Fruit fly (Drosophila melanogaster) whole organism, embryonic: ENCODE measurements around the gene Tmtc4.

ENCODE experiments used
- Atf-2 ChIP-seq: fragments of 200-800 bp; sonication (Bioruptor generic); optimal IDR thresholded peaks from 2 replicates; lab custom pipeline; 2016; ENCODE audit warnings: missing biosample characterization, missing genetic modification characterization
- B-H2 ChIP-seq: fragments of 200-800 bp; sonication (Bioruptor generic); optimal IDR thresholded peaks from 2 replicates; lab custom pipeline; 2018; ENCODE audit warnings: missing biosample characterization, mild to moderate bottlenecking, missing genetic modification characterization
- BEAF-32 ChIP-seq: fragments of 200-800 bp; sonication (Bioruptor generic); optimal IDR thresholded peaks from 3 replicates; lab custom pipeline; 2017; ENCODE audit warnings: missing biosample characterization, missing genetic modification characterization, mild to moderate bottlenecking, moderate library complexity, missing genetic modification reagents
- Bgb ChIP-seq: fragments of 200-800 bp; sonication (Bioruptor generic); IDR thresholded peaks from 2 replicates; pipeline ENCODE4 v1.3.6; 2022; ENCODE audit warnings: missing biosample characterization, missing genetic modification characterization; ENCODE audit not compliant: partially characterized antibody
- C15 ChIP-seq: fragments of 200-800 bp; sonication (Bioruptor generic); IDR thresholded peaks from 3 replicates; pipeline ENCODE4 v1.3.6; 2022; ENCODE audit warnings: missing biosample characterization, missing genetic modification characterization
- CG10274 ChIP-seq: fragments of 200-800 bp; sonication (Bioruptor generic); optimal IDR thresholded peaks from 3 replicates; lab custom pipeline; 2017; ENCODE audit warnings: missing biosample characterization, mild to moderate bottlenecking, missing genetic modification characterization
- CG10959 ChIP-seq: fragments of 200-800 bp; sonication (Bioruptor generic); IDR thresholded peaks from 2 replicates; pipeline ENCODE4 v1.3.6; 2022; ENCODE audit warnings: missing biosample characterization, missing genetic modification characterization
- CG11696 ChIP-seq: fragments of 200-800 bp; sonication (Bioruptor generic); IDR thresholded peaks from 2 replicates; pipeline ENCODE4 v1.3.6; 2022; ENCODE audit warnings: missing biosample characterization, missing genetic modification characterization
- CG13287 ChIP-seq: fragments of 200-800 bp; sonication (Bioruptor generic); IDR thresholded peaks from 2 replicates; pipeline ENCODE4 v1.3.6; 2022; ENCODE audit warnings: missing biosample characterization, missing genetic modification characterization; ENCODE audit not compliant: partially characterized antibody
- CG16815 ChIP-seq: fragments of 200-800 bp; sonication (Bioruptor generic); optimal IDR thresholded peaks from 3 replicates; lab custom pipeline; 2017; ENCODE audit warnings: missing biosample characterization, mild to moderate bottlenecking, missing genetic modification characterization
- CG18476 ChIP-seq: fragments of 200-800 bp; sonication (Bioruptor generic); optimal IDR thresholded peaks from 2 replicates; lab custom pipeline; 2016; ENCODE audit warnings: missing biosample characterization, mild to moderate bottlenecking, missing genetic modification characterization
- CG2678 ChIP-seq: fragments of 200-800 bp; sonication (Bioruptor generic); optimal IDR thresholded peaks from 3 replicates; lab custom pipeline; 2019; ENCODE audit warnings: missing biosample characterization, mild to moderate bottlenecking, missing genetic modification characterization, moderate library complexity
- CG2875 ChIP-seq: fragments of 200-800 bp; sonication (Bioruptor generic); optimal IDR thresholded peaks from 2 replicates; lab custom pipeline; 2017; ENCODE audit warnings: missing biosample characterization, mild to moderate bottlenecking, missing genetic modification characterization, missing genetic modification reagents
- CG30431 ChIP-seq: fragments of 200-800 bp; sonication (Bioruptor generic); optimal IDR thresholded peaks from 2 replicates; lab custom pipeline; 2017; ENCODE audit warnings: missing biosample characterization, missing genetic modification characterization
- CG4404 ChIP-seq: fragments of 200-800 bp; sonication (Bioruptor generic); IDR thresholded peaks from 2 replicates; pipeline ENCODE4 v1.3.6; 2022; ENCODE audit warnings: missing biosample characterization, missing genetic modification characterization
- CG4707 ChIP-seq: fragments of 200-800 bp; sonication (Bioruptor generic); optimal IDR thresholded peaks from 2 replicates; lab custom pipeline; 2018; ENCODE audit warnings: missing biosample characterization, mild to moderate bottlenecking, missing genetic modification characterization, moderate library complexity
- CG6854 ChIP-seq: fragments of 200-800 bp; sonication (Bioruptor generic); optimal IDR thresholded peaks from 3 replicates; lab custom pipeline; 2017; ENCODE audit warnings: missing biosample characterization, mild to moderate bottlenecking, missing genetic modification characterization
- CG7745 ChIP-seq: fragments of 200-800 bp; sonication (Bioruptor generic); optimal IDR thresholded peaks from 2 replicates; lab custom pipeline; 2018; ENCODE audit warnings: missing biosample characterization, mild to moderate bottlenecking, missing genetic modification characterization, moderate library complexity
- Dad ChIP-seq: fragments of 200-800 bp; sonication (Bioruptor generic); optimal IDR thresholded peaks from 3 replicates; lab custom pipeline; 2016; ENCODE audit warnings: missing biosample characterization, missing genetic modification characterization
- Dbx ChIP-seq: fragments of 200-800 bp; sonication (Bioruptor generic); IDR thresholded peaks from 3 replicates; pipeline ENCODE4 v1.3.6; 2022; ENCODE audit warnings: missing biosample characterization, missing genetic modification characterization
- Dek ChIP-seq: fragments of 200-800 bp; sonication (Bioruptor generic); optimal IDR thresholded peaks from 3 replicates; lab custom pipeline; 2019; ENCODE audit warnings: missing biosample characterization, mild to moderate bottlenecking, missing genetic modification characterization, moderate library complexity
- ERR ChIP-seq: fragments of 200-800 bp; sonication (Bioruptor generic); optimal IDR thresholded peaks from 2 replicates; lab custom pipeline; 2016; ENCODE audit warnings: missing biosample characterization, missing genetic modification characterization
- Elba2 ChIP-seq: fragments of 200-800 bp; sonication (Bioruptor generic); optimal IDR thresholded peaks from 3 replicates; lab custom pipeline; 2016; ENCODE audit warnings: missing biosample characterization, missing genetic modification characterization
- GATAe ChIP-seq: fragments of 200-800 bp; sonication (Bioruptor generic); conservative IDR thresholded peaks from 2 replicates; pipeline ENCODE4 v1.3.6; 2022; ENCODE audit warnings: missing biosample characterization, missing genetic modification characterization
- Gsc ChIP-seq: fragments of 200-800 bp; sonication (Bioruptor generic); IDR thresholded peaks from 2 replicates; pipeline ENCODE4 v1.3.6; 2022; ENCODE audit warnings: missing biosample characterization, missing genetic modification characterization
- HHEX ChIP-seq: fragments of 200-800 bp; sonication (Bioruptor generic); optimal IDR thresholded peaks from 3 replicates; lab custom pipeline; 2017; ENCODE audit warnings: missing biosample characterization, mild to moderate bottlenecking, missing genetic modification characterization, missing genetic modification reagents
- Hey ChIP-seq: fragments of 200-800 bp; sonication (Bioruptor generic); optimal IDR thresholded peaks from 3 replicates; lab custom pipeline; 2018; ENCODE audit warnings: missing biosample characterization, mild to moderate bottlenecking, missing genetic modification characterization
- MBD-R2 ChIP-seq: fragments of 200-800 bp; sonication (Bioruptor generic); IDR thresholded peaks from 2 replicates; pipeline ENCODE4 v1.3.6; 2022; ENCODE audit warnings: missing biosample characterization, missing genetic modification characterization
- Mad ChIP-seq: fragments of 200-800 bp; sonication (Bioruptor generic); optimal IDR thresholded peaks from 2 replicates; lab custom pipeline; 2016; ENCODE audit warnings: missing biosample characterization, missing genetic modification characterization
- Nf-YB ChIP-seq: fragments of 200-800 bp; sonication (Bioruptor generic); optimal IDR thresholded peaks from 3 replicates; lab custom pipeline; 2019; ENCODE audit warnings: missing biosample characterization, mild to moderate bottlenecking, missing genetic modification characterization, moderate library complexity
- Poxn ChIP-seq: fragments of 200-800 bp; sonication (Bioruptor generic); IDR thresholded peaks from 2 replicates; pipeline ENCODE4 v1.3.6; 2022; ENCODE audit warnings: missing biosample characterization, missing genetic modification characterization
- Side ChIP-seq: fragments of 200-800 bp; sonication (Bioruptor generic); optimal IDR thresholded peaks from 2 replicates; lab custom pipeline; 2016; ENCODE audit warnings: missing biosample characterization, missing genetic modification characterization
- Tbp ChIP-seq: fragments of >200 bp; optimal IDR thresholded peaks from 2 replicates; lab custom pipeline; 2018; ENCODE audit warnings: missing biosample characterization, missing genetic modification characterization
- ato ChIP-seq: fragments of 200-800 bp; sonication (Bioruptor generic); IDR thresholded peaks from 2 replicates; pipeline ENCODE4 v1.3.6; 2022; ENCODE audit warnings: missing biosample characterization, missing genetic modification characterization; ENCODE audit not compliant: partially characterized antibody
- bowl ChIP-seq: fragments of 200-800 bp; sonication (Bioruptor generic); IDR thresholded peaks from 2 replicates; pipeline ENCODE4 v1.3.6; 2022; ENCODE audit warnings: missing biosample characterization, missing genetic modification characterization
- caup ChIP-seq: fragments of 200-800 bp; sonication (Bioruptor generic); optimal IDR thresholded peaks from 3 replicates; lab custom pipeline; 2017; ENCODE audit warnings: missing biosample characterization, mild to moderate bottlenecking, missing genetic modification characterization, moderate library complexity; ENCODE audit not compliant: severe bottlenecking
- chm ChIP-seq: fragments of 200-800 bp; sonication (Bioruptor generic); IDR thresholded peaks from 2 replicates; pipeline ENCODE4 v1.3.6; 2022; ENCODE audit warnings: missing biosample characterization, missing genetic modification characterization
- crol ChIP-seq: fragments of 200-800 bp; sonication (Bioruptor generic); IDR thresholded peaks from 2 replicates; pipeline ENCODE4 v1.3.6; 2022; ENCODE audit warnings: missing biosample characterization, missing genetic modification characterization
- cwo ChIP-seq: fragments of 200-800 bp; sonication (Bioruptor generic); optimal IDR thresholded peaks from 3 replicates; lab custom pipeline; 2017; ENCODE audit warnings: missing biosample characterization, missing genetic modification characterization, mild to moderate bottlenecking, moderate library complexity, missing genetic modification reagents
- ind ChIP-seq: fragments of 200-800 bp; sonication (Bioruptor generic); optimal IDR thresholded peaks from 3 replicates; lab custom pipeline; 2016; ENCODE audit warnings: missing biosample characterization, missing genetic modification characterization
- lab ChIP-seq: fragments of 200-800 bp; sonication (Bioruptor generic); optimal IDR thresholded peaks from 3 replicates; lab custom pipeline; 2017; ENCODE audit warnings: missing biosample characterization, missing genetic modification characterization, mild to moderate bottlenecking, moderate library complexity, missing genetic modification reagents
- lbe ChIP-seq: fragments of 200-800 bp; sonication (Bioruptor generic); optimal IDR thresholded peaks from 2 replicates; lab custom pipeline; 2016; ENCODE audit warnings: missing biosample characterization, mild to moderate bottlenecking, missing genetic modification characterization
- mam ChIP-seq: fragments of 200-800 bp; sonication (Bioruptor generic); optimal IDR thresholded peaks from 3 replicates; lab custom pipeline; 2016; ENCODE audit warnings: missing biosample characterization, missing genetic modification characterization
- mirr ChIP-seq: fragments of 200-800 bp; sonication (Bioruptor generic); optimal IDR thresholded peaks from 3 replicates; lab custom pipeline; 2018; ENCODE audit warnings: missing biosample characterization, mild to moderate bottlenecking, missing genetic modification characterization
- prd ChIP-seq, 3 experiments: fragments of >200 bp in 2 of 3; fragments of 200-800 bp in 1 of 3; sonication (Bioruptor generic) in 1 of 3; optimal IDR thresholded peaks in 2 of 3; IDR thresholded peaks in 1 of 3; 2 replicates in 2 of 3; 3 replicates in 1 of 3; pipeline versions ENCODE4 v1.3.6 to Lab custom; 2017 to 2022; ENCODE audit warnings: missing biosample characterization in 1 of 3, missing genetic modification characterization in 1 of 3
- rib ChIP-seq: fragments of 200-800 bp; sonication (Bioruptor generic); IDR thresholded peaks from 2 replicates; pipeline ENCODE4 v1.3.6; 2022; ENCODE audit warnings: missing biosample characterization, missing genetic modification characterization
- unc-4 ChIP-seq: fragments of 200-800 bp; sonication (Bioruptor generic); IDR thresholded peaks from 2 replicates; pipeline ENCODE4 v1.3.6; 2022; ENCODE audit warnings: missing biosample characterization, missing genetic modification characterization; ENCODE audit not compliant: partially characterized antibody
- usp ChIP-seq: fragments of >200 bp; optimal IDR thresholded peaks from 2 replicates; lab custom pipeline; 2017; ENCODE audit warnings: missing biosample characterization, missing genetic modification characterization

Gene Tmtc4

dm6 chr3R:15356645-15357431, 5.8 kb downstream of the Tmtc4 start, which contains the start of the genes Atg4b and Hibch (continued):
- TF ChIP-seq rib (GFP tag; lab: Robert Waterston, UW) (peak; percentile 86), ato (GFP tag; lab: Robert Waterston, UW) (peak; percentile 58; the same call in 1 of the 2 replicates), caup (GFP tag; lab: Kevin White, UChicago) (peak; percentile 82), CG10959 (peak; percentile 65), CG4404 (GFP tag; lab: Robert Waterston, UW) (peak; percentile 87), mirr (GFP tag; lab: Kevin White, UChicago) (peak; percentile 46), Hey (tag; lab: Kevin White, UChicago) (peak; percentile 31), C15 (GFP tag; lab: Robert Waterston, UW) (0 out of 3 replicates have a peak, but pooled peaks have one; percentile 18), bowl (GFP tag; lab: Robert Waterston, UW) (no peak), crol (GFP tag; lab: Robert Waterston, UW) (no peak), ind (GFP tag; lab: Kevin White, UChicago) (peak; percentile 87), Gsc (0 out of 2 replicates have a peak, but pooled peaks have one; percentile 41), MBD-R2 (peak; percentile 87), Elba2 (GFP tag; lab: Kevin White, UChicago) (peak; percentile 84), Atf-2 (GFP tag; lab: Kevin White, UChicago) (no peak), lab (GFP tag; lab: Kevin White, UChicago) (no peak), Mad (GFP tag; lab: Kevin White, UChicago) (peak; percentile 48), CG10274 (peak; percentile 44), chm (0 out of 2 replicates have a peak, but pooled peaks have one; percentile 42), Side (GFP tag; lab: Kevin White, UChicago) (no peak), usp (GFP tag; lab: Kevin White, UChicago) (no peak), CG4707 (GFP tag; lab: Kevin White, UChicago) (no peak), B-H2 (GFP tag; lab: Kevin White, UChicago) (peak; percentile 88), CG18476 (GFP tag; lab: Kevin White, UChicago) (peak; percentile 64), Dbx (GFP tag; lab: Robert Waterston, UW) (peak; percentile 81), HHEX (GFP tag; lab: Kevin White, UChicago) (peak; percentile 81), mam (GFP tag; lab: Kevin White, UChicago) (peak; percentile 46), Nf-YB (GFP tag; lab: Kevin White, UChicago) (peak; percentile 67), CG13287 (GFP tag; lab: Robert Waterston, UW) (peak; percentile 14; the same call in 1 of the 2 replicates), CG2875 (GFP tag; lab: Kevin White, UChicago) (no peak), unc-4 (GFP tag; lab: Robert Waterston, UW) (no peak), CG30431 (peak; percentile 70), Bgb (no peak), Poxn (GFP tag; lab: Robert Waterston, UW) (no peak; the same call in 1 of the 2 replicates), cwo (GFP tag; lab: Kevin White, UChicago) (peak; percentile 79), GATAe (GFP tag; lab: Robert Waterston, UW) (peak; percentile 39; the same call in 1 of the 2 replicates), ERR (no peak), CG11696 (peak; percentile 48; the same call in 1 of the 2 replicates), CG16815 (GFP tag; lab: Kevin White, UChicago) (peak; percentile 78), BEAF-32 (peak; percentile 41), CG7745 (tag; lab: Kevin White, UChicago) (no peak), CG6854 (GFP tag; lab: Kevin White, UChicago) (peak; percentile 36), prd (optimal IDR thresholded peaks at IDR 0.05; lab: Kevin White, UChicago) (no peak), prd (GFP tag; IDR thresholded peaks at IDR 0.05; lab: Robert Waterston, UW) (peak; percentile 89), Dek (tag; lab: Kevin White, UChicago) (no peak), CG2678 (tag; lab: Kevin White, UChicago) (peak; percentile 93), Tbp (GFP tag; lab: Kevin White, UChicago) (no peak), lbe (peak; percentile 80), Dad (GFP tag; lab: Kevin White, UChicago) (no peak)
